Fruit fly (Drosophila melanogaster): ENCODE measurements around the gene CG42866.

DNA sequence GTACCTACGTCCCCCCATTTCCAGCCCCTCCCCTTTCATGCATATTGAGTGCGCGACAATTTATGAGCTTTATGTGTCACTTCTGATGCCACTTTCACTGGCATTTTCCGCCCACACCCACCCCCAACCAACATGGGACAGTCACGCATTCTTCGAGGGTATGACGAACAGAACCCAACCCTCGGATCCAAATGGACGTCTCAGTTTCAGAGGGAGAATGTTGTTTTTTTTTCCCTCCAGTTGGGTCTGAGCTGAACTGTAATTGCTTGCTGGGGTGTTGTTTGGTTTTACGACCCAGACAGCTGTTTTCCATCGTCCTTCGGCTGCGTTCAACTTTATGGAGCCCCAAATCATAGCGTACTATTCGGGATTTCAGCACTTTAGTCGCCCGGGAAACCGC, 37.7 kb downstream of the CG42866 start:
- TF ChIP-seq CG8478 (optimal IDR thresholded peaks at IDR 0.05): no peak
- no peak for TF ChIP-seq pan (optimal IDR thresholded peaks at IDR 0.05)
- TF ChIP-seq usp (GFP tag; optimal IDR thresholded peaks at IDR 0.05): no peak
- no peak for TF ChIP-seq psq (optimal IDR thresholded peaks at IDR 0.05)
- TF ChIP-seq EcR (GFP tag; optimal IDR thresholded peaks at IDR 0.05): no peak
- no peak for TF ChIP-seq Dll (optimal IDR thresholded peaks at IDR 0.05)
